Worm (Caenorhabditis elegans): ENCODE measurements around the gene mog-3.

ce11 chrIII:5285484-5285883, 22.9 kb upstream of the mog-3 start:
- TF ChIP-seq lsy-2 (tag; optimal IDR thresholded peaks at IDR 0.05) (no peak), mep-1 (tag; optimal IDR thresholded peaks at IDR 0.05) (no peak), bed-3 (GFP tag; optimal IDR thresholded peaks at IDR 0.05) (no peak), lin-13 (tag; optimal IDR thresholded peaks at IDR 0.05) (no peak)
